Worm (Caenorhabditis elegans): ENCODE measurements around the gene mtp-18.

Gene mtp-18

ce11 chrX:6250272-6250752 is 44.1 kb upstream of the mtp-18 start (continued):
- peak; percentile 89 for TF ChIP-seq nhr-71 (tag; optimal IDR thresholded peaks at IDR 0.05)
- TF ChIP-seq ceh-82 (tag; optimal IDR thresholded peaks at IDR 0.05), result peak; percentile 47 to 54 (median 49)
- TF ChIP-seq ama-1 (optimal IDR thresholded peaks at IDR 0.05), result no peak
- TF ChIP-seq skn-1 (tag; optimal IDR thresholded peaks at IDR 0.05), result peak; percentile 33
- peak; percentile 4 to 47 for TF ChIP-seq egl-27 (tag; optimal IDR thresholded peaks at IDR 0.05)
- TF ChIP-seq egl-13 (tag; optimal IDR thresholded peaks at IDR 0.05), result no peak
- no peak for TF ChIP-seq sup-37 (GFP tag; optimal IDR thresholded peaks at IDR 0.05)
- peak; percentile 84 for TF ChIP-seq mep-1 (tag; optimal IDR thresholded peaks at IDR 0.05)
- TF ChIP-seq hlh-4 (tag; optimal IDR thresholded peaks at IDR 0.05), result no peak
- no peak for TF ChIP-seq sox-4 (tag; optimal IDR thresholded peaks at IDR 0.05)
- no peak for TF ChIP-seq aly-2 (tag; optimal IDR thresholded peaks at IDR 0.05)
- TF ChIP-seq nhr-84 (tag; optimal IDR thresholded peaks at IDR 0.05), result no peak
- no peak for TF ChIP-seq pax-3 (tag; optimal IDR thresholded peaks at IDR 0.05)
- no peak for TF ChIP-seq snpc-4 (tag; optimal IDR thresholded peaks at IDR 0.05)
- no peak for TF ChIP-seq zag-1 (tag; optimal IDR thresholded peaks at IDR 0.05)
- TF ChIP-seq fos-1 (tag; optimal IDR thresholded peaks at IDR 0.05), result no peak
- peak; percentile 18 for TF ChIP-seq zip-4 (GFP tag; optimal IDR thresholded peaks at IDR 0.05)
- TF ChIP-seq unc-62 (GFP tag; optimal IDR thresholded peaks at IDR 0.05), result no peak
- TF ChIP-seq nhr-20 (tag; optimal IDR thresholded peaks at IDR 0.05), result peak; percentile 84
- no peak for TF ChIP-seq C16A3.4 (tag; optimal IDR thresholded peaks at IDR 0.05)
- peak; percentile 72 for TF ChIP-seq blmp-1 (tag; optimal IDR thresholded peaks at IDR 0.05)
- no peak for TF ChIP-seq tlp-1 (tag; optimal IDR thresholded peaks at IDR 0.05)
- peak; percentile 58 for TF ChIP-seq unc-130 (tag; optimal IDR thresholded peaks at IDR 0.05)
- peak; percentile 68 for TF ChIP-seq tbx-2 (tag; optimal IDR thresholded peaks at IDR 0.05)
- TF ChIP-seq lsy-2 (tag; optimal IDR thresholded peaks at IDR 0.05), result peak; percentile 11 to 47
- no peak for TF ChIP-seq ces-1 (GFP tag; optimal IDR thresholded peaks at IDR 0.05)
- peak; percentile 9 to 18 for TF ChIP-seq efl-1 (optimal IDR thresholded peaks at IDR 0.05)
- TF ChIP-seq efl-1 (GFP tag; optimal IDR thresholded peaks at IDR 0.05 in 1 of 2), result peak; percentile 5 to 93
- peak; percentile 51 for TF ChIP-seq nhr-19 (GFP tag; conservative IDR thresholded peaks at IDR 0.05)
- TF ChIP-seq lin-13 (GFP tag; optimal IDR thresholded peaks at IDR 0.05), result no peak
- no peak for TF ChIP-seq hpl-2 (GFP tag; optimal IDR thresholded peaks at IDR 0.05)
- peak; percentile 92 for TF ChIP-seq lin-14 (GFP tag; optimal IDR thresholded peaks at IDR 0.05)
- peak; percentile 76 for TF ChIP-seq nhr-90 (tag; optimal IDR thresholded peaks at IDR 0.05; ENCODE audit: poor library complexity)
- TF ChIP-seq mdl-1 (tag; optimal IDR thresholded peaks at IDR 0.05), result peak in 1 of 2 experiments; percentile 60
- TF ChIP-seq lin-15B (tag; optimal IDR thresholded peaks at IDR 0.05), result no peak
- TF ChIP-seq sptf-1 (tag; optimal IDR thresholded peaks at IDR 0.05), result no peak
- no peak for TF ChIP-seq ceh-88 (GFP tag; IDR thresholded peaks at IDR 0.05)
- TF ChIP-seq elt-2 (tag; optimal IDR thresholded peaks at IDR 0.05), result peak; percentile 50
- TF ChIP-seq snu-23 (GFP tag; optimal IDR thresholded peaks at IDR 0.05), result peak; percentile 77
- TF ChIP-seq nhr-237 (tag; optimal IDR thresholded peaks at IDR 0.05), result peak; percentile 15
- peak; percentile 97 for TF ChIP-seq nhr-85 (tag)
- peak; percentile 33 for TF ChIP-seq pag-3 (tag; optimal IDR thresholded peaks at IDR 0.05; ENCODE audit: borderline replicate concordance, insufficient read depth)
- peak in 4 of 6 experiments; percentile 62 to 92 (median 76) for TF ChIP-seq elt-3 (tag; optimal IDR thresholded peaks at IDR 0.05)
- peak; percentile 56 for TF ChIP-seq swsn-7 (tag; optimal IDR thresholded peaks at IDR 0.05)
- TF ChIP-seq grh-1 (GFP tag; IDR thresholded peaks at IDR 0.05), result no peak
